Fruit fly (Drosophila melanogaster): Measurements from ENCODE around the gene Ndae1.
A peak's percentile ranks its signal among the peaks of the same experiment; 100 is the strongest.

DNA sequence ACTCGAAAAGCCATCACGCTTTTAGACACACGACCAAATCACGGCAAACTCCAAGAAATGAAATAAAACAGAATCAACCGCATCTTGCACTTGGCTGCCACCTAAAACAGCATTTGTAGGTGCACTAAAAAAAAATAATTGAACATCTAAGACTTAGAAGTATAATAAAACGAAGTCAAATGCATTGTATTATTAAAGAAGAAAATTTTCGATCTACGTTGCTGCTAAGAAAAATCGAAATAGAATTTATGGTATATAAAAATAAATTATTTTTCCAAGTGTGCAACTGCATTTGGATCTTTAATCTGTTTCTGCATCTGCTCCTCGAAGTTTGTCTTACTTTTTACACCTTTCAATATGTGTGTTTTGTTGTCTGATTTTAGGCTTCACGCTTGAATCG is 21.1 kb upstream of the Ndae1 start:
- TF ChIP-seq CG10669 (GFP tag; optimal IDR thresholded peaks at IDR 0.05) (peak; percentile 19), Smox (GFP tag; optimal IDR thresholded peaks at IDR 0.05) (peak; percentile 16), eg (GFP tag; IDR thresholded peaks at IDR 0.05) (0 out of 3 replicates have a peak, but pooled peaks have one; percentile 21), vri (GFP tag; optimal IDR thresholded peaks at IDR 0.05) (no peak), Sox102F (GFP tag; optimal IDR thresholded peaks at IDR 0.05) (peak; percentile 12), Blimp-1 (GFP tag; optimal IDR thresholded peaks at IDR 0.05) (no peak), CG9139 (GFP tag; optimal IDR thresholded peaks at IDR 0.05) (no peak), CG10631 (GFP tag; optimal IDR thresholded peaks at IDR 0.05) (peak; percentile 15), Ets21C (GFP tag; optimal IDR thresholded peaks at IDR 0.05) (no peak), OdsH (GFP tag; optimal IDR thresholded peaks at IDR 0.05) (peak; percentile 46), cyc (GFP tag; optimal IDR thresholded peaks at IDR 0.05) (peak; percentile 23), Hr39 (GFP tag; optimal IDR thresholded peaks at IDR 0.05) (peak; percentile 18), ss (GFP tag; optimal IDR thresholded peaks at IDR 0.05) (no peak)

Measured in whole organism, prepupa.